Worm (Caenorhabditis elegans): Measurements from ENCODE around the gene dpy-11.

The dpy-11 gene

ce11 chrV:6551707-6552390, 36.8 kb upstream of the dpy-11 start, which contains the start of gene twk-10 (continued):
- TF ChIP-seq nhr-6 (tag; optimal IDR thresholded peaks at IDR 0.05) (no peak), nhr-25 (tag; optimal IDR thresholded peaks at IDR 0.05; ENCODE audit: borderline replicate concordance, insufficient read depth) (no peak), aha-1 (tag) (no peak), T20F7.1 (GFP tag; optimal IDR thresholded peaks at IDR 0.05) (no peak), F44E2.7 (GFP tag; IDR thresholded peaks at IDR 0.05) (0 out of 2 replicates have a peak, but pooled peaks have one; percentile 62), lin-13 (GFP tag; optimal IDR thresholded peaks at IDR 0.05) (no peak), tag-97 (GFP tag; IDR thresholded peaks at IDR 0.05) (no peak), mdl-1 (tag; optimal IDR thresholded peaks at IDR 0.05) (no peak), zip-2 (tag; optimal IDR thresholded peaks at IDR 0.05) (no peak), lin-15B (tag; optimal IDR thresholded peaks at IDR 0.05) (no peak), egl-27 (tag; optimal IDR thresholded peaks at IDR 0.05) (no peak), cey-2 (tag; optimal IDR thresholded peaks at IDR 0.05; ENCODE audit: borderline replicate concordance, insufficient read depth) (no peak), lsy-2 (tag; optimal IDR thresholded peaks at IDR 0.05) (no peak), zip-11 (GFP tag; IDR thresholded peaks at IDR 0.05) (no peak), nhr-48 (tag; optimal IDR thresholded peaks at IDR 0.05) (no peak), sdz-12 (GFP tag; optimal IDR thresholded peaks at IDR 0.05) (no peak), nhr-77 (tag; optimal IDR thresholded peaks at IDR 0.05) (peak; percentile 30), duxl-1 (tag; optimal IDR thresholded peaks at IDR 0.05; ENCODE audit: poor library complexity) (peak; percentile 21), dve-1 (tag; optimal IDR thresholded peaks at IDR 0.05; ENCODE audit: insufficient read depth) (peak; percentile 63), unc-39 (tag; optimal IDR thresholded peaks at IDR 0.05) (no peak), nhr-28 (tag; optimal IDR thresholded peaks at IDR 0.05) (peak; percentile 26), lin-1 (GFP tag; IDR thresholded peaks at IDR 0.05) (0 out of 2 replicates have a peak, but pooled peaks have one; percentile 42), arid-1 (GFP tag; conservative IDR thresholded peaks at IDR 0.05) (peak; percentile 64; the same call in 1 of the 2 replicates), nhr-41 (GFP tag; IDR thresholded peaks at IDR 0.05) (0 out of 2 replicates have a peak, but pooled peaks have one; percentile 34), dmd-9 (GFP tag; IDR thresholded peaks at IDR 0.05) (0 out of 2 replicates have a peak, but pooled peaks have one; percentile 70), snpc-1.2 (GFP tag; IDR thresholded peaks at IDR 0.05) (no peak), tra-1 (GFP tag; IDR thresholded peaks at IDR 0.05) (peak; percentile 83), dmd-8 (GFP tag; IDR thresholded peaks at IDR 0.05) (peak; percentile 76; the same call in 1 of the 2 replicates), php-3 (GFP tag; IDR thresholded peaks at IDR 0.05) (no peak), skn-1 (tag; optimal IDR thresholded peaks at IDR 0.05) (no peak), ceh-28 (tag; optimal IDR thresholded peaks at IDR 0.05) (no peak), fkh-10 (GFP tag; optimal IDR thresholded peaks at IDR 0.05) (no peak), nhr-102 (tag; optimal IDR thresholded peaks at IDR 0.05) (no peak), mxl-3 (GFP tag; optimal IDR thresholded peaks at IDR 0.05) (no peak), ces-1 (GFP tag; optimal IDR thresholded peaks at IDR 0.05) (no peak), daf-16 (GFP tag; optimal IDR thresholded peaks at IDR 0.05) (peak in 1 of 2 experiments; percentile 62), daf-16 (tag; optimal IDR thresholded peaks at IDR 0.05) (peak; percentile 46), nhr-111 (GFP tag; optimal IDR thresholded peaks at IDR 0.05) (peak; percentile 21), ceh-82 (tag; optimal IDR thresholded peaks at IDR 0.05) (no peak), lin-38 (GFP tag; IDR thresholded peaks at IDR 0.05) (no peak), nhr-237 (tag; optimal IDR thresholded peaks at IDR 0.05) (no peak), ctbp-1 (GFP tag; IDR thresholded peaks at IDR 0.05) (0 out of 2 replicates have a peak, but pooled peaks have one; percentile 27), saeg-2 (GFP tag; IDR thresholded peaks at IDR 0.05) (no peak), hlh-30 (tag; optimal IDR thresholded peaks at IDR 0.05; ENCODE audit: insufficient read depth) (peak; percentile 15)

Measured in whole organism, L4 larva.